Worm (Caenorhabditis elegans): Measurements from ENCODE around the gene F07F6.2.

The F07F6.2 gene

ce11 chrII:5473946-5474423 is 44.0 kb downstream of the F07F6.2 start, which contains the start of gene mrps-16 (continued):
- TF ChIP-seq sma-9 (GFP tag; optimal IDR thresholded peaks at IDR 0.05): peak; percentile 75
- TF ChIP-seq sma-9 (tag; optimal IDR thresholded peaks at IDR 0.05): no peak
- TF ChIP-seq nhr-11 (tag; optimal IDR thresholded peaks at IDR 0.05): no peak
- TF ChIP-seq lin-13 (GFP tag; optimal IDR thresholded peaks at IDR 0.05): peak; percentile 39
- TF ChIP-seq sem-4 (tag; optimal IDR thresholded peaks at IDR 0.05): no peak
- peak; percentile 62 to 88 for TF ChIP-seq lsy-2 (tag; optimal IDR thresholded peaks at IDR 0.05)
- peak; percentile 70 for TF ChIP-seq sma-3 (GFP tag; optimal IDR thresholded peaks at IDR 0.05)
- peak; percentile 41 for TF ChIP-seq nhr-21 (tag; optimal IDR thresholded peaks at IDR 0.05)
- no peak for TF ChIP-seq unc-39 (tag; optimal IDR thresholded peaks at IDR 0.05)

- TF ChIP-seq nhr-25 (tag; optimal IDR thresholded peaks at IDR 0.05) (no peak), skn-1 (tag; optimal IDR thresholded peaks at IDR 0.05) (no peak), sma-3 (GFP tag; optimal IDR thresholded peaks at IDR 0.05) (no peak), unc-39 (tag; optimal IDR thresholded peaks at IDR 0.05) (no peak), mbf-1 (tag; optimal IDR thresholded peaks at IDR 0.05) (no peak), nhr-10 (tag; optimal IDR thresholded peaks at IDR 0.05) (no peak), nhr-237 (tag; optimal IDR thresholded peaks at IDR 0.05) (no peak), egl-27 (tag; optimal IDR thresholded peaks at IDR 0.05) (no peak), nhr-6 (tag; optimal IDR thresholded peaks at IDR 0.05) (no peak), mdl-1 (tag; optimal IDR thresholded peaks at IDR 0.05) (no peak), R02D3.7 (tag; optimal IDR thresholded peaks at IDR 0.05) (no peak), ZK546.5 (tag; optimal IDR thresholded peaks at IDR 0.05) (no peak), ama-1 (optimal IDR thresholded peaks at IDR 0.05) (no peak), alr-1 (tag; optimal IDR thresholded peaks at IDR 0.05) (no peak), F13H6.1 (tag; optimal IDR thresholded peaks at IDR 0.05) (no peak), ztf-4 (tag; optimal IDR thresholded peaks at IDR 0.05) (no peak), lin-39 (tag; optimal IDR thresholded peaks at IDR 0.05) (no peak), unc-55 (GFP tag; optimal IDR thresholded peaks at IDR 0.05) (no peak)
Observed at ce11 chrII:5474946-5475345, 44.9 kb downstream of the F07F6.2 start, which contains the start of gene ilcr-2. Gene ilcr-2 (plus strand): TSS chrII:5475246.

- TF ChIP-seq mab-5 (tag; optimal IDR thresholded peaks at IDR 0.05) (no peak), lin-11 (tag; optimal IDR thresholded peaks at IDR 0.05) (no peak), gmeb-1 (tag; optimal IDR thresholded peaks at IDR 0.05) (no peak), ztf-11 (tag; optimal IDR thresholded peaks at IDR 0.05) (no peak), lin-13 (GFP tag; optimal IDR thresholded peaks at IDR 0.05) (no peak), ZK546.5 (tag; optimal IDR thresholded peaks at IDR 0.05) (no peak), nhr-129 (tag; optimal IDR thresholded peaks at IDR 0.05) (no peak), egl-27 (tag; optimal IDR thresholded peaks at IDR 0.05) (no peak), nhr-6 (tag; optimal IDR thresholded peaks at IDR 0.05) (no peak), nhr-25 (tag; optimal IDR thresholded peaks at IDR 0.05) (no peak), mdl-1 (tag; optimal IDR thresholded peaks at IDR 0.05) (no peak), Y55F3AM.14 (GFP tag; optimal IDR thresholded peaks at IDR 0.05) (no peak)
Observed at ce11 chrII:5478318-5478717, 48.3 kb downstream of the F07F6.2 start, which contains the start of gene F56D1.1. Gene F56D1.1 (plus strand): TSS chrII:5478618.

Measured in whole organism, L2 larva.